Worm (Caenorhabditis elegans): ENCODE data around the gene str-153.

DNA sequence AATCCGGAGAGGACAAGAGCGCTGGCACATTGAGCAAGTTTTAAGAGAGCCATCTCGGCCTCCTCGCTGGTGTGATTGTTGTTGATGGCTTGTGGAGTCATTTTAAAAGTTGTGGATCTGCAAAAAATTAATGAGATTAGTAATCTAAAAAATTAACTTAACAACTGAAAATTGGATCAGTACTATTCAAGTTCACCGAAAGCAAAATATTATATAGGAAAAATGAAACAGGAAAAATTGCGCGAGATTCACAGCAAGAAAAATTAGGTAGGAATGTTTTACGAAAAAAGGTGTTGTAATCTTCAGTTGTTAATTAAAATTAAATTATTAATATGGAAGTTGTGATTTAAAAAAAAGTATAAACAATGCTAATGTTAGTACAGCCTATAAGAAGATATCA, 46.9 kb upstream of the str-153 start, which contains the start of gene T08B6.1:
- TF ChIP-seq fkh-6 (tag; optimal IDR thresholded peaks at IDR 0.05) = no peak
- TF ChIP-seq pha-4 (tag; optimal IDR thresholded peaks at IDR 0.05) = no peak
- no peak for TF ChIP-seq lin-11 (tag; optimal IDR thresholded peaks at IDR 0.05)
- TF ChIP-seq ceh-30 (tag; optimal IDR thresholded peaks at IDR 0.05) = no peak
- TF ChIP-seq ama-1 (optimal IDR thresholded peaks at IDR 0.05) = no peak
- no peak for TF ChIP-seq elt-4 (tag; optimal IDR thresholded peaks at IDR 0.05)
- no peak for TF ChIP-seq nhr-11 (tag; optimal IDR thresholded peaks at IDR 0.05)
- no peak for TF ChIP-seq madf-2 (tag; optimal IDR thresholded peaks at IDR 0.05)
- no peak for TF ChIP-seq fkh-10 (GFP tag; optimal IDR thresholded peaks at IDR 0.05)
- TF ChIP-seq K09A11.1 (tag; optimal IDR thresholded peaks at IDR 0.05; ENCODE audit: insufficient read depth) = no peak
- no peak for TF ChIP-seq C08G9.2 (tag; optimal IDR thresholded peaks at IDR 0.05)

Data from whole organism, late embryonic.